Fruit fly (Drosophila melanogaster): ENCODE measurements around the gene RpS5a.
A peak's percentile ranks its signal among the peaks of the same experiment; 100 is the strongest.

The RpS5a gene

dm6 chrX:17148951-17149449 is 936 bp upstream of the RpS5a start, which contains the start of gene Chchd2 (continued):
- TF ChIP-seq CG6175 (GFP tag; IDR thresholded peaks at IDR 0.05) (no peak), Ssrp (tag; optimal IDR thresholded peaks at IDR 0.05) (no peak), CG32772 (GFP tag; IDR thresholded peaks at IDR 0.05) (no peak), MESR4 (GFP tag; optimal IDR thresholded peaks at IDR 0.05) (peak; percentile 89), Max (GFP tag; optimal IDR thresholded peaks at IDR 0.05) (no peak), Nf-YC (tag; optimal IDR thresholded peaks at IDR 0.05) (peak; percentile 26), bigmax (GFP tag; optimal IDR thresholded peaks at IDR 0.05) (peak; percentile 82), CG1603 (tag; optimal IDR thresholded peaks at IDR 0.05) (no peak), CG17612 (GFP tag; IDR thresholded peaks at IDR 0.05) (no peak), schlank (tag; optimal IDR thresholded peaks at IDR 0.05) (no peak), ato (GFP tag; IDR thresholded peaks at IDR 0.05; ENCODE audit: partially characterized antibody) (no peak), Doc3 (GFP tag; IDR thresholded peaks at IDR 0.05; ENCODE audit: partially characterized antibody) (0 out of 3 replicates have a peak, but pooled peaks have one; percentile 8), gcm2 (GFP tag; optimal IDR thresholded peaks at IDR 0.05) (no peak), fd64A (GFP tag; optimal IDR thresholded peaks at IDR 0.05) (peak; percentile 27), Dref (GFP tag; IDR thresholded peaks at IDR 0.05) (peak; percentile 28), chn (GFP tag; optimal IDR thresholded peaks at IDR 0.05) (no peak), Oli (tag; optimal IDR thresholded peaks at IDR 0.05) (no peak), MBD-R2 (GFP tag; IDR thresholded peaks at IDR 0.05) (0 out of 2 replicates have a peak, but pooled peaks have one; percentile 28), pnt (GFP tag; optimal IDR thresholded peaks at IDR 0.05) (no peak), CG14014 (GFP tag; IDR thresholded peaks at IDR 0.05) (no peak), zen (tag; optimal IDR thresholded peaks at IDR 0.05) (no peak), MTF-1 (GFP tag; optimal IDR thresholded peaks at IDR 0.05; ENCODE audit: borderline replicate concordance) (no peak), CG10321 (GFP tag; IDR thresholded peaks at IDR 0.05) (no peak), Sin3A (optimal IDR thresholded peaks at IDR 0.05) (no peak), CG10462 (GFP tag; optimal IDR thresholded peaks at IDR 0.05) (no peak), CG2875 (GFP tag; optimal IDR thresholded peaks at IDR 0.05) (peak; percentile 5), Med (GFP tag) (peak; percentile 20), Lhr (GFP tag; optimal IDR thresholded peaks at IDR 0.05) (no peak), CG10654 (GFP tag; optimal IDR thresholded peaks at IDR 0.05) (no peak), CG34376 (GFP tag; optimal IDR thresholded peaks at IDR 0.05) (peak; percentile 29), CG16815 (GFP tag; optimal IDR thresholded peaks at IDR 0.05) (no peak), sug (tag; optimal IDR thresholded peaks at IDR 0.05) (peak; percentile 15), Dip2 (GFP tag; IDR thresholded peaks at IDR 0.05) (no peak), Sry-β (GFP tag; optimal IDR thresholded peaks at IDR 0.05) (peak; percentile 87), CG2202 (tag; optimal IDR thresholded peaks at IDR 0.05) (no peak), PHDP (tag; optimal IDR thresholded peaks at IDR 0.05) (peak; percentile 22), CG2129 (GFP tag; IDR thresholded peaks at IDR 0.05; ENCODE audit: partially characterized antibody) (no peak), ci (GFP tag; IDR thresholded peaks at IDR 0.05) (0 out of 3 replicates have a peak, but pooled peaks have one; percentile 41), Pdp1 (GFP tag; optimal IDR thresholded peaks at IDR 0.05) (peak in 1 of 2 experiments; percentile 96), CG4404 (GFP tag; IDR thresholded peaks at IDR 0.05) (no peak), CG12071 (GFP tag; optimal IDR thresholded peaks at IDR 0.05) (no peak), CG13624 (GFP tag; optimal IDR thresholded peaks at IDR 0.05) (no peak), kni (GFP tag; optimal IDR thresholded peaks at IDR 0.05) (peak; percentile 38), Hmx (GFP tag; optimal IDR thresholded peaks at IDR 0.05) (no peak), CG9797 (GFP tag; optimal IDR thresholded peaks at IDR 0.05) (peak; percentile 11), chinmo (GFP tag; IDR thresholded peaks at IDR 0.05; ENCODE audit: partially characterized antibody) (0 out of 4 replicates have a peak, but pooled peaks have one; percentile 54), gfzf (GFP tag; optimal IDR thresholded peaks at IDR 0.05) (peak; percentile 62), HHEX (GFP tag; optimal IDR thresholded peaks at IDR 0.05) (peak; percentile 28), pfk (GFP tag; optimal IDR thresholded peaks at IDR 0.05) (peak; percentile 13), CG2120 (GFP tag; optimal IDR thresholded peaks at IDR 0.05) (no peak)

Data from whole organism, embryonic.